Worm (Caenorhabditis elegans): Measurements from ENCODE around the gene obr-2.

obr-2 gene

ce11 chrV:15020229-15020628 lies 6.2 kb upstream of the obr-2 start, which contains the start of gene F14H8.2:
Gene F14H8.2, minus strand, starts transcription at chrV:15020329.
- no peak for TF ChIP-seq ama-1 (optimal IDR thresholded peaks at IDR 0.05)

ce11 chrV:15016795-15017429 lies 2.8 kb upstream of the obr-2 start:
- no peak for TF ChIP-seq hmbx-1 (tag; optimal IDR thresholded peaks at IDR 0.05)

- TF ChIP-seq ets-7 (tag; optimal IDR thresholded peaks at IDR 0.05) (no peak), aly-1 (tag; optimal IDR thresholded peaks at IDR 0.05) (no peak), pes-1 (GFP tag; IDR thresholded peaks at IDR 0.05) (no peak), sea-1 (GFP tag; conservative IDR thresholded peaks at IDR 0.05) (no peak), tra-4 (tag; optimal IDR thresholded peaks at IDR 0.05) (no peak), ama-1 (optimal IDR thresholded peaks at IDR 0.05) (no peak), hnd-1 (tag; optimal IDR thresholded peaks at IDR 0.05) (no peak), F13C5.2 (tag; optimal IDR thresholded peaks at IDR 0.05) (no peak), tbx-11 (GFP tag; IDR thresholded peaks at IDR 0.05) (no peak), ceh-36 (tag; optimal IDR thresholded peaks at IDR 0.05) (no peak)
Observed at ce11 chrV:15015799-15016198, 1.7 kb upstream of the obr-2 start.

ce11 chrV:15013328-15013727 lies 736 bp downstream of the obr-2 start:
- no peak for TF ChIP-seq ceh-36 (tag; optimal IDR thresholded peaks at IDR 0.05)
- no peak for TF ChIP-seq hmg-4 (GFP tag; optimal IDR thresholded peaks at IDR 0.05)
- no peak for TF ChIP-seq ets-7 (tag; optimal IDR thresholded peaks at IDR 0.05)
- no peak for TF ChIP-seq pes-1 (GFP tag; IDR thresholded peaks at IDR 0.05)
- no peak for TF ChIP-seq tbx-37 (GFP tag; conservative IDR thresholded peaks at IDR 0.05)
- TF ChIP-seq flt-1 (GFP tag; IDR thresholded peaks at IDR 0.05) = no peak
- no peak for TF ChIP-seq hnd-1 (tag; optimal IDR thresholded peaks at IDR 0.05)
- TF ChIP-seq B0310.2 (tag; optimal IDR thresholded peaks at IDR 0.05) = no peak
- no peak for TF ChIP-seq ama-1 (optimal IDR thresholded peaks at IDR 0.05)
- no peak for TF ChIP-seq sea-1 (GFP tag; conservative IDR thresholded peaks at IDR 0.05)
- TF ChIP-seq hmbx-1 (tag; optimal IDR thresholded peaks at IDR 0.05) = no peak
- TF ChIP-seq ceh-13 (GFP tag; optimal IDR thresholded peaks at IDR 0.05) = no peak
- TF ChIP-seq tra-4 (tag; optimal IDR thresholded peaks at IDR 0.05) = no peak
- no peak for TF ChIP-seq F13C5.2 (tag; optimal IDR thresholded peaks at IDR 0.05)
- no peak for TF ChIP-seq tbx-11 (GFP tag; IDR thresholded peaks at IDR 0.05)

ce11 chrV:15012542-15013301 lies 1.3 kb downstream of the obr-2 start:
- TF ChIP-seq ceh-13 (GFP tag; optimal IDR thresholded peaks at IDR 0.05) (no peak), pes-1 (GFP tag; IDR thresholded peaks at IDR 0.05) (no peak), flt-1 (GFP tag; IDR thresholded peaks at IDR 0.05) (no peak)

ce11 chrV:15011560-15011959 lies 2.5 kb downstream of the obr-2 start, which contains the start of gene nmr-2:
Gene nmr-2, minus strand, starts transcription at chrV:15011660.
- TF ChIP-seq aly-1 (tag; optimal IDR thresholded peaks at IDR 0.05) (no peak), ceh-13 (GFP tag; optimal IDR thresholded peaks at IDR 0.05) (no peak), ama-1 (optimal IDR thresholded peaks at IDR 0.05) (no peak), tra-4 (tag; optimal IDR thresholded peaks at IDR 0.05) (no peak), sea-1 (GFP tag; conservative IDR thresholded peaks at IDR 0.05) (no peak), hmg-4 (GFP tag; optimal IDR thresholded peaks at IDR 0.05) (no peak), ceh-36 (tag; optimal IDR thresholded peaks at IDR 0.05) (no peak), B0310.2 (tag; optimal IDR thresholded peaks at IDR 0.05) (no peak), tbx-37 (GFP tag; conservative IDR thresholded peaks at IDR 0.05) (no peak), tbx-11 (GFP tag; IDR thresholded peaks at IDR 0.05) (no peak), flt-1 (GFP tag; IDR thresholded peaks at IDR 0.05) (no peak), ets-7 (tag; optimal IDR thresholded peaks at IDR 0.05) (no peak)

ce11 chrV:15004800-15005199 lies 9.3 kb downstream of the obr-2 start, which contains the start of gene hrde-2:
Gene hrde-2, plus strand, starts transcription at chrV:15005100.
- TF ChIP-seq ama-1 (optimal IDR thresholded peaks at IDR 0.05) (no peak), tbx-11 (GFP tag; IDR thresholded peaks at IDR 0.05) (no peak), ets-7 (tag; optimal IDR thresholded peaks at IDR 0.05) (no peak), pes-1 (GFP tag; IDR thresholded peaks at IDR 0.05) (no peak), F13C5.2 (tag; optimal IDR thresholded peaks at IDR 0.05) (no peak), flt-1 (GFP tag; IDR thresholded peaks at IDR 0.05) (no peak), tbx-37 (GFP tag; conservative IDR thresholded peaks at IDR 0.05) (no peak), aly-1 (tag; optimal IDR thresholded peaks at IDR 0.05) (no peak), tra-4 (tag; optimal IDR thresholded peaks at IDR 0.05) (no peak), scrt-1 (GFP tag; IDR thresholded peaks at IDR 0.05) (no peak), ceh-13 (GFP tag; optimal IDR thresholded peaks at IDR 0.05) (no peak), hnd-1 (tag; optimal IDR thresholded peaks at IDR 0.05) (no peak), ceh-36 (tag; optimal IDR thresholded peaks at IDR 0.05) (no peak), B0310.2 (tag; optimal IDR thresholded peaks at IDR 0.05) (no peak)

- TF ChIP-seq ceh-13 (GFP tag; optimal IDR thresholded peaks at IDR 0.05) (peak; percentile 41), B0310.2 (tag; optimal IDR thresholded peaks at IDR 0.05) (peak; percentile 24), flt-1 (GFP tag; IDR thresholded peaks at IDR 0.05) (no peak), F13C5.2 (tag; optimal IDR thresholded peaks at IDR 0.05) (peak; percentile 86), ets-7 (tag; optimal IDR thresholded peaks at IDR 0.05) (peak; percentile 60), aly-1 (tag; optimal IDR thresholded peaks at IDR 0.05) (no peak), tra-4 (tag; optimal IDR thresholded peaks at IDR 0.05) (no peak), hmg-4 (GFP tag; optimal IDR thresholded peaks at IDR 0.05) (peak; percentile 48)
Observed at ce11 chrV:15002184-15002690, 11.8 kb downstream of the obr-2 start, which contains the start of the genes fib-1 and mut-15. Gene fib-1, minus strand, starts transcription at chrV:15002223. Gene mut-15, plus strand, starts transcription at chrV:15002543.
